Fruit fly (Drosophila melanogaster) whole organism, embryonic: Measurements from ENCODE around the gene euc.

Source experiments
- CG10267 ChIP-seq: fragments of 200-800 bp; sonication (Bioruptor generic); optimal IDR thresholded peaks from 2 replicates; lab custom pipeline; 2018; ENCODE audit warnings: missing biosample characterization, mild to moderate bottlenecking, missing genetic modification characterization, moderate library complexity
- CG10979 ChIP-seq: fragments of 200-800 bp; sonication (Bioruptor generic); optimal IDR thresholded peaks from 2 replicates; lab custom pipeline; 2018; ENCODE audit warnings: missing biosample characterization, mild to moderate bottlenecking, missing genetic modification characterization, moderate library complexity
- CG11456 ChIP-seq: fragments of 200-800 bp; sonication (Bioruptor generic); IDR thresholded peaks from 3 replicates; pipeline ENCODE4 v1.3.6; 2022; ENCODE audit warnings: missing biosample characterization, missing genetic modification characterization
- CG12071 ChIP-seq: fragments of 200-800 bp; sonication (Bioruptor generic); optimal IDR thresholded peaks from 3 replicates; lab custom pipeline; 2018; ENCODE audit warnings: missing biosample characterization, mild to moderate bottlenecking, missing genetic modification characterization
- CG12942 ChIP-seq: fragments of 200-800 bp; sonication (Bioruptor generic); optimal IDR thresholded peaks from 3 replicates; lab custom pipeline; 2016; ENCODE audit warnings: missing biosample characterization, missing genetic modification characterization
- CG13296 ChIP-seq: fragments of 200-800 bp; sonication (Bioruptor generic); optimal IDR thresholded peaks from 3 replicates; lab custom pipeline; 2018; ENCODE audit warnings: missing biosample characterization, mild to moderate bottlenecking, missing genetic modification characterization
- CG17802 ChIP-seq: fragments of 200-800 bp; sonication (Bioruptor generic); optimal IDR thresholded peaks from 2 replicates; lab custom pipeline; 2018; ENCODE audit warnings: missing biosample characterization, mild to moderate bottlenecking, missing genetic modification characterization, moderate library complexity
- CG2199 ChIP-seq: fragments of 200-800 bp; sonication (Bioruptor generic); IDR thresholded peaks from 3 replicates; pipeline ENCODE4 v1.3.6; 2022; ENCODE audit warnings: missing biosample characterization, missing genetic modification characterization
- CG30020 ChIP-seq: fragments of 200-800 bp; optimal IDR thresholded peaks from 2 replicates; lab custom pipeline; 2019; ENCODE audit warnings: missing biosample characterization, mild to moderate bottlenecking, missing genetic modification characterization, moderate library complexity
- CG31365 ChIP-seq: fragments of 200-800 bp; sonication (Bioruptor generic); optimal IDR thresholded peaks from 2 replicates; lab custom pipeline; 2018; ENCODE audit warnings: missing biosample characterization, mild to moderate bottlenecking, missing genetic modification characterization
- CG32532 ChIP-seq: fragments of 200-800 bp; sonication (Bioruptor generic); IDR thresholded peaks from 2 replicates; pipeline ENCODE4 v1.3.6; 2022; ENCODE audit warnings: missing biosample characterization, missing genetic modification characterization
- CG33213 ChIP-seq: fragments of 200-800 bp; sonication (Bioruptor generic); optimal IDR thresholded peaks from 3 replicates; lab custom pipeline; 2016; ENCODE audit warnings: missing biosample characterization, missing genetic modification characterization
- CG3407 ChIP-seq: fragments of 200-800 bp; sonication (Bioruptor generic); optimal IDR thresholded peaks from 2 replicates; lab custom pipeline; 2018; ENCODE audit warnings: missing biosample characterization, mild to moderate bottlenecking, missing genetic modification characterization
- CG43689 ChIP-seq: fragments of 200-800 bp; sonication (Bioruptor generic); IDR thresholded peaks from 2 replicates; pipeline ENCODE4 v1.3.6; 2022; ENCODE audit warnings: missing biosample characterization, missing genetic modification characterization
- CG4404 ChIP-seq: fragments of 200-800 bp; sonication (Bioruptor generic); IDR thresholded peaks from 2 replicates; pipeline ENCODE4 v1.3.6; 2022; ENCODE audit warnings: missing biosample characterization, missing genetic modification characterization
- CG7372 ChIP-seq: fragments of 200-800 bp; sonication (Bioruptor generic); IDR thresholded peaks from 2 replicates; pipeline ENCODE4 v1.3.6; 2022; ENCODE audit warnings: missing biosample characterization, missing genetic modification characterization
- CG8089 ChIP-seq: fragments of 200-800 bp; sonication (Bioruptor generic); optimal IDR thresholded peaks from 3 replicates; lab custom pipeline; 2016; ENCODE audit warnings: missing biosample characterization, missing genetic modification characterization
- CTCF ChIP-seq: fragments of 200-800 bp; sonication (Bioruptor generic); optimal IDR thresholded peaks from 2 replicates; lab custom pipeline; 2017; ENCODE audit warnings: missing biosample characterization, mild to moderate bottlenecking, missing genetic modification characterization, moderate library complexity
- Camta ChIP-seq: fragments of 200-800 bp; sonication (Bioruptor generic); optimal IDR thresholded peaks from 2 replicates; lab custom pipeline; 2016; ENCODE audit warnings: missing biosample characterization, missing genetic modification characterization
- Dfd ChIP-seq, 2 experiments: fragments of >200 bp; optimal IDR thresholded peaks; 2 replicates each; lab custom pipeline; 2017; ENCODE audit warnings: missing biosample characterization in 2 of 2, missing genetic modification characterization in 2 of 2
- Doc3 ChIP-seq: fragments of 200-800 bp; sonication (Bioruptor generic); IDR thresholded peaks from 3 replicates; pipeline ENCODE4 v1.3.6; 2022; ENCODE audit warnings: missing biosample characterization, missing genetic modification characterization; ENCODE audit not compliant: partially characterized antibody
- Dref ChIP-seq: fragments of 200-800 bp; sonication (Bioruptor generic); IDR thresholded peaks from 2 replicates; pipeline ENCODE4 v1.3.6; 2022; ENCODE audit warnings: missing biosample characterization, missing genetic modification characterization
- GATAe ChIP-seq: fragments of 200-800 bp; sonication (Bioruptor generic); conservative IDR thresholded peaks from 2 replicates; pipeline ENCODE4 v1.3.6; 2022; ENCODE audit warnings: missing biosample characterization, missing genetic modification characterization
- Hey ChIP-seq: fragments of 200-800 bp; sonication (Bioruptor generic); optimal IDR thresholded peaks from 3 replicates; lab custom pipeline; 2018; ENCODE audit warnings: missing biosample characterization, mild to moderate bottlenecking, missing genetic modification characterization
- HmgZ ChIP-seq: fragments of 200-800 bp; sonication (Bioruptor generic); optimal IDR thresholded peaks from 2 replicates; lab custom pipeline; 2018; ENCODE audit warnings: missing biosample characterization, mild to moderate bottlenecking, missing genetic modification characterization
- Hmx ChIP-seq: fragments of 200-800 bp; sonication (Bioruptor generic); optimal IDR thresholded peaks from 2 replicates; lab custom pipeline; 2016; ENCODE audit warnings: missing biosample characterization, missing genetic modification characterization
- Kr ChIP-seq: fragments of 200-800 bp; sonication (Bioruptor generic); optimal IDR thresholded peaks from 2 replicates; lab custom pipeline; 2017; ENCODE audit warnings: missing biosample characterization, mild to moderate bottlenecking, missing genetic modification characterization
- Nf-YB ChIP-seq: fragments of 200-800 bp; sonication (Bioruptor generic); optimal IDR thresholded peaks from 3 replicates; lab custom pipeline; 2019; ENCODE audit warnings: missing biosample characterization, mild to moderate bottlenecking, missing genetic modification characterization, moderate library complexity
- Trl ChIP-seq, 3 experiments: fragments of >200 bp in 2 of 3; fragments of 200-800 bp in 1 of 3; sonication (Bioruptor generic) in 1 of 3; optimal IDR thresholded peaks; 2 replicates in 1 of 3; 3 replicates in 2 of 3; lab custom pipeline; 2016 to 2017; ENCODE audit warnings: missing biosample characterization in 1 of 3, missing genetic modification characterization in 1 of 3
- ap ChIP-seq: fragments of 200-800 bp; sonication (Bioruptor generic); IDR thresholded peaks from 2 replicates; pipeline ENCODE4 v1.3.6; 2022; ENCODE audit warnings: missing biosample characterization, missing genetic modification characterization
- btn ChIP-seq: fragments of 200-800 bp; sonication (Bioruptor generic); optimal IDR thresholded peaks from 2 replicates; lab custom pipeline; 2016; ENCODE audit warnings: missing biosample characterization, missing genetic modification characterization
- chinmo ChIP-seq: fragments of 200-800 bp; sonication (Bioruptor generic); IDR thresholded peaks from 4 replicates; pipeline ENCODE4 v1.3.6; 2022; ENCODE audit warnings: missing biosample characterization, missing genetic modification characterization; ENCODE audit not compliant: partially characterized antibody
- ci ChIP-seq: fragments of 200-800 bp; sonication (Bioruptor generic); IDR thresholded peaks from 3 replicates; pipeline ENCODE4 v1.3.6; 2022; ENCODE audit warnings: missing biosample characterization, missing genetic modification characterization
- croc ChIP-seq: fragments of 200-800 bp; sonication (Bioruptor generic); conservative IDR thresholded peaks from 3 replicates; pipeline ENCODE4 v1.3.6; 2022; ENCODE audit warnings: missing biosample characterization, missing genetic modification characterization
- dmrt99B ChIP-seq: fragments of 200-800 bp; sonication (Bioruptor generic); optimal IDR thresholded peaks from 2 replicates; lab custom pipeline; 2018; ENCODE audit warnings: missing biosample characterization, mild to moderate bottlenecking, missing genetic modification characterization, moderate library complexity
- dysf ChIP-seq: fragments of 200-800 bp; sonication (Bioruptor generic); IDR thresholded peaks from 3 replicates; pipeline ENCODE4 v1.3.6; 2022; ENCODE audit warnings: missing biosample characterization, missing genetic modification characterization
- eyg ChIP-seq: fragments of 200-800 bp; sonication (Bioruptor generic); optimal IDR thresholded peaks from 3 replicates; lab custom pipeline; 2016; ENCODE audit warnings: missing biosample characterization, missing genetic modification characterization
- fd102C ChIP-seq: fragments of 200-800 bp; sonication (Bioruptor generic); optimal IDR thresholded peaks from 2 replicates; lab custom pipeline; 2018; ENCODE audit warnings: missing biosample characterization, mild to moderate bottlenecking, missing genetic modification characterization, moderate library complexity
- fd64A ChIP-seq: fragments of 200-800 bp; sonication (Bioruptor generic); optimal IDR thresholded peaks from 3 replicates; lab custom pipeline; 2018; ENCODE audit warnings: missing biosample characterization, mild to moderate bottlenecking, missing genetic modification characterization
- lilli ChIP-seq: fragments of 200-800 bp; sonication (Bioruptor generic); optimal IDR thresholded peaks from 3 replicates; lab custom pipeline; 2016; ENCODE audit warnings: missing biosample characterization, missing genetic modification characterization
- lmd ChIP-seq: fragments of 200-800 bp; sonication (Bioruptor generic); IDR thresholded peaks from 2 replicates; pipeline ENCODE4 v1.3.6; 2022; ENCODE audit warnings: missing biosample characterization, missing genetic modification characterization
- nau ChIP-seq: fragments of 200-800 bp; sonication (Bioruptor generic); optimal IDR thresholded peaks from 3 replicates; lab custom pipeline; 2017; ENCODE audit warnings: missing biosample characterization, mild to moderate bottlenecking, missing genetic modification characterization, missing genetic modification reagents
- odd ChIP-seq: fragments of 200-800 bp; sonication (Bioruptor generic); optimal IDR thresholded peaks from 2 replicates; lab custom pipeline; 2017; ENCODE audit warnings: missing biosample characterization, mild to moderate bottlenecking, missing genetic modification characterization
- org-1 ChIP-seq: fragments of 200-800 bp; sonication (Bioruptor generic); optimal IDR thresholded peaks from 2 replicates; lab custom pipeline; 2017; ENCODE audit warnings: missing biosample characterization, missing genetic modification characterization
- pho ChIP-seq: fragments of 200-800 bp; sonication (Bioruptor generic); optimal IDR thresholded peaks from 2 replicates; lab custom pipeline; 2016; ENCODE audit warnings: missing biosample characterization, missing genetic modification characterization
- sens ChIP-seq: fragments of 200-800 bp; sonication (Bioruptor generic); peaks from one replicate; lab custom pipeline; 2016; ENCODE audit warnings: missing biosample characterization, missing genetic modification characterization
- seq ChIP-seq: fragments of 200-800 bp; sonication (Bioruptor generic); IDR thresholded peaks from 2 replicates; pipeline ENCODE4 v1.3.6; 2022; ENCODE audit warnings: missing biosample characterization, missing genetic modification characterization
- sim ChIP-seq: fragments of 200-800 bp; sonication (Bioruptor generic); IDR thresholded peaks from 2 replicates; pipeline ENCODE4 v1.3.6; 2022; ENCODE audit warnings: missing biosample characterization, missing genetic modification characterization
- sob ChIP-seq: fragments of 200-800 bp; sonication (Bioruptor generic); IDR thresholded peaks from 2 replicates; pipeline ENCODE4 v1.3.6; 2022; ENCODE audit warnings: missing biosample characterization, missing genetic modification characterization
- tll ChIP-seq, 2 experiments: fragments of 200-800 bp in 1 of 2; fragments of >200 bp in 1 of 2; sonication (Bioruptor generic) in 1 of 2; optimal IDR thresholded peaks; 2 replicates each; lab custom pipeline; 2017 to 2019; ENCODE audit warnings: missing biosample characterization in 2 of 2, missing genetic modification characterization in 2 of 2, mild to moderate bottlenecking in 1 of 2, moderate library complexity in 1 of 2
- vvl ChIP-seq: fragments of 200-800 bp; sonication (Bioruptor generic); IDR thresholded peaks from 2 replicates; pipeline ENCODE4 v1.3.6; 2022; ENCODE audit warnings: missing biosample characterization, missing genetic modification characterization
- wor ChIP-seq: fragments of 200-800 bp; sonication (Bioruptor generic); IDR thresholded peaks from 2 replicates; pipeline ENCODE4 v1.3.6; 2022; ENCODE audit warnings: missing biosample characterization, missing genetic modification characterization

Gene euc

DNA sequence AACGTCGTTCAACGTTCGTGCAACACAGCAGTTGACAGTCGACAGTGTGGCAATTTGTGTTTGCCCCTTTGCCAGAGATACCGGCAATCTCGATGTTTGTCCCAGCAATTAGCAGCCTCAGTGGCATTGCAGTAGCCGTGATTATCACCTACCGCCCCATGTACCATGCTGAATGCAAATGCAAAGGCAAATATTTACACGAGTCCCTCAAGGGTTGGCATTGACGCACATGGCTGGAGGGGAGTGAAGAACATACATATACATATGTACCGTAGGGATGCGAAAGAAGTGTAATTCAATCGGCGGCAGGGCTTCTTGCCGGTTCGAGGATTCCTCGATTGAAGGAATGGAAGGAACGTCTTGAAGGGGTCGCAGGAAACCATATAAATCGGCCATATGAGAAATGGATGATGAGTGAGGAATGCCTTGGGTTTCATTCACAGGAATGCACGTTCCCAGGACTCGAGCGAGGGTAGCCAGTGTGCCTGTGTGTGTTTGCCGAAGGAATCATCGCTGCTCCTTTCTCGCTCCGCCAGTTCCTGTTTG is 21.4 kb upstream of the euc start (continued):
- TF ChIP-seq seq = no peak
- no peak for TF ChIP-seq eyg (GFP tag; lab: Kevin White, UChicago)
- no peak for TF ChIP-seq CG33213 (GFP tag; lab: Kevin White, UChicago)
- TF ChIP-seq fd64A (GFP tag; lab: Kevin White, UChicago) = peak; percentile 50
- 0 out of 3 replicates have a peak, but pooled peaks have one; percentile 38 for TF ChIP-seq ci (GFP tag; lab: Robert Waterston, UW)
- TF ChIP-seq croc = no peak
- no peak for TF ChIP-seq Camta (GFP tag; lab: Kevin White, UChicago)
- TF ChIP-seq CG30020 (tag; lab: Kevin White, UChicago) = no peak
- peak; percentile 3 for TF ChIP-seq org-1 (GFP tag; lab: Kevin White, UChicago)
- no peak for TF ChIP-seq pho
- TF ChIP-seq sob = no peak
- TF ChIP-seq CG2199 (GFP tag; lab: Robert Waterston, UW) = no peak
- TF ChIP-seq ap (GFP tag; lab: Robert Waterston, UW) = no peak
- TF ChIP-seq lilli (GFP tag; lab: Kevin White, UChicago) = no peak
- no peak for TF ChIP-seq wor (GFP tag; lab: Robert Waterston, UW)
- TF ChIP-seq Dref (GFP tag; lab: Robert Waterston, UW) = no peak
- TF ChIP-seq CG10267 (tag; lab: Kevin White, UChicago) = no peak
- TF ChIP-seq dysf (GFP tag; lab: Robert Waterston, UW) = no peak
- TF ChIP-seq vvl (GFP tag; lab: Robert Waterston, UW) = no peak
- TF ChIP-seq sim (GFP tag; lab: Robert Waterston, UW) = no peak
- TF ChIP-seq CG12071 (GFP tag; lab: Kevin White, UChicago) = peak; percentile 26
- no peak for TF ChIP-seq Trl (optimal IDR thresholded peaks at IDR 0.05; lab: Kevin White, UChicago)
- no peak for TF ChIP-seq Trl (GFP tag; optimal IDR thresholded peaks at IDR 0.05; lab: Kevin White, UChicago)
- TF ChIP-seq CG13296 (GFP tag; lab: Kevin White, UChicago) = no peak
- no peak for TF ChIP-seq Hmx (GFP tag; lab: Kevin White, UChicago)
- TF ChIP-seq btn = no peak
- TF ChIP-seq nau (GFP tag; lab: Kevin White, UChicago) = no peak
- no peak for TF ChIP-seq CG32532
- TF ChIP-seq GATAe (GFP tag; lab: Robert Waterston, UW) = no peak
- TF ChIP-seq fd102C = peak; percentile 24
- no peak for TF ChIP-seq Hey
- TF ChIP-seq tll (GFP tag; optimal IDR thresholded peaks at IDR 0.05; lab: Kevin White, UChicago) = peak in 1 of 2 experiments; percentile 82
- TF ChIP-seq CG10979 = no peak
- TF ChIP-seq CG4404 (GFP tag; lab: Robert Waterston, UW) = no peak
- no peak for TF ChIP-seq Dfd (GFP tag; optimal IDR thresholded peaks at IDR 0.05; lab: Kevin White, UChicago)
- no peak for TF ChIP-seq CG31365 (tag; lab: Kevin White, UChicago)
- TF ChIP-seq odd (GFP tag; lab: Kevin White, UChicago) = peak; percentile 17
- peak; percentile 2 for TF ChIP-seq CG3407 (GFP tag; lab: Kevin White, UChicago)
- TF ChIP-seq CG8089 (GFP tag; lab: Kevin White, UChicago) = no peak
- TF ChIP-seq dmrt99B (tag; lab: Kevin White, UChicago) = no peak
- TF ChIP-seq chinmo (GFP tag; lab: Robert Waterston, UW) = 0 out of 4 replicates have a peak, but pooled peaks have one; percentile 23
- peak; percentile 65 for TF ChIP-seq Kr (GFP tag; lab: Kevin White, UChicago)
- TF ChIP-seq Nf-YB (GFP tag; lab: Kevin White, UChicago) = no peak
- no peak for TF ChIP-seq HmgZ (tag; lab: Kevin White, UChicago)
- TF ChIP-seq CG17802 = no peak
- TF ChIP-seq CG43689 (GFP tag; lab: Robert Waterston, UW) = no peak
- TF ChIP-seq CG11456 (GFP tag; lab: Robert Waterston, UW) = no peak
- TF ChIP-seq lmd (GFP tag; lab: Robert Waterston, UW) = no peak
- TF ChIP-seq CTCF (GFP tag; lab: Kevin White, UChicago) = no peak
- no peak for TF ChIP-seq CG7372 (GFP tag; lab: Robert Waterston, UW)
- no peak for TF ChIP-seq CG12942 (GFP tag; lab: Kevin White, UChicago)
- no peak for TF ChIP-seq Doc3 (GFP tag; lab: Robert Waterston, UW)
- TF ChIP-seq sens (GFP tag; lab: Kevin White, UChicago) = peak; percentile 40
